Fruit fly (Drosophila melanogaster) S2 (cell line): ENCODE measurements around the gene SKIP.

ENCODE experiments used
- CG8478 ChIP-seq: fragments of >200 bp; optimal IDR thresholded peaks from 2 replicates; lab custom pipeline; 2018
- CTCF ChIP-seq, 2 experiments: fragments of >200 bp; optimal IDR thresholded peaks; 2 replicates each; lab custom pipeline; 2018

DNA sequence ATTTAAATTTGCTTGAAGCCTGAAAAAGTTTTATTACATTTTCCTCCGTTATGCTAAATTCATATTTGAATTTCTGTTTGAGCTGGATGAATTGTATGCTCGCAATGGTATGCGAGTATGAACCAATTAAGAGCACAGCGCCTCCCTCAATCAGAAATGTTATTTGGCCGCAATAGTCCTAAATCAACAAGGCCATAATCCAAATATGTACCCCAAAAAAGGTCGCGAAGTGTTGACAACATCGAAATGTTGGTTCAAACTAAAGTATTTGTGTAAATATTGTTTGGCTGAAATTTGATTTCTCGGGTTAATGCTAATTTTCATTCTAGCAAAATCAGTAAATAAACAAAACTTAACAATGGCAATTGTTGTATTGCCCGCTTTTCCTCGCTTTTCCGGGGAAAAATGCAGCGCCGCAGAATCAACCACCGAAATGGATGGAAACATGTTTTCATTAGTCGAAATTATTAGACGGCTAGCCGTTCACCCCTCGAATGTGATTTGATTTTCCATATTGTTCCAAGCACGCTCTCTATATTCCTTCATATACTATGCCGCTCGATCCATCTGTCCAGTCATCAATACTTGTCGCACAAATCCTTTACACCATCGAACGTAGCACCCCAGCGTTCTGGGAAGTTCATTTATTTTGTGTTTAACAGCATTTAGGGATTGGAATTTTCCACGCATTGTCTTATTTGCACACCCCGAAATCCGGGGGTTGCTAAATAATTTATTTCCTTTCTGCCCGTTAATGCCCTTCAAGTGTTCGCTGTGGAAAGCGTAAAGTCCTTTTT lies 28.2 kb downstream of the SKIP start:
- TF ChIP-seq CTCF (optimal IDR thresholded peaks at IDR 0.05; lab: Kevin White, UChicago) (no peak), CG8478 (lab: Kevin White, UChicago) (no peak)
